Worm (Caenorhabditis elegans) whole organism, L4 larva: ENCODE results near the gene Y11D7A.9.
"Not testable (repeated sequence)": the region's sequence is repeated elsewhere in the genome, so short reads cannot be mapped to it uniquely, and the experiment has no call there.

ENCODE experiments used
- F10B5.3 ChIP-seq: sonication (generic microtip); optimal IDR thresholded peaks from 2 replicates; lab custom pipeline; 2016; ENCODE audit warnings: mild to moderate bottlenecking, missing genetic modification characterization, missing compliant biosample characterization
- F37D6.2 ChIP-seq: sonication (generic microtip); optimal IDR thresholded peaks from 2 replicates; lab custom pipeline; 2016; ENCODE audit warnings: mild to moderate bottlenecking, missing genetic modification characterization, missing compliant biosample characterization
- F44E2.7 ChIP-seq: fragments of 200-800 bp; sonication (Bioruptor generic); IDR thresholded peaks from 2 replicates; pipeline ENCODE4 v2.1.2; 2022; ENCODE audit warnings: missing genetic modification characterization, missing compliant biosample characterization
- Y5F2A.4 ChIP-seq: fragments of 200-800 bp; sonication (Bioruptor generic); optimal IDR thresholded peaks from 2 replicates; lab custom pipeline; 2018; ENCODE audit warnings: mild to moderate bottlenecking, missing genetic modification characterization, missing compliant biosample characterization
- Y75B8A.6 ChIP-seq: fragments of 200-800 bp; sonication (Bioruptor generic); IDR thresholded peaks from 2 replicates; pipeline ENCODE4 v1.3.6; 2022; ENCODE audit warnings: missing genetic modification reagents, missing genetic modification characterization, missing compliant biosample characterization
- aha-1 ChIP-seq: fragments of 150-350 bp; peaks from one replicate; lab custom pipeline; 2014; ENCODE audit warnings: missing biosample characterization, missing genetic modification characterization
- aly-2 ChIP-seq: sonication (generic microtip); optimal IDR thresholded peaks from 2 replicates; lab custom pipeline; 2018; ENCODE audit warnings: missing biosample characterization, missing genetic modification characterization
- ama-1 ChIP-seq: fragments of 150-350 bp; optimal IDR thresholded peaks from 2 replicates; lab custom pipeline; 2014; ENCODE audit warnings: inconsistent platforms, mixed read lengths
- arid-1 ChIP-seq: fragments of 200-800 bp; sonication (Bioruptor generic); conservative IDR thresholded peaks from 2 replicates; pipeline ENCODE4 v1.3.6; 2022; ENCODE audit warnings: missing genetic modification reagents, missing genetic modification characterization, missing compliant biosample characterization
- ceh-62 ChIP-seq: sonication (generic microtip); optimal IDR thresholded peaks from 2 replicates; lab custom pipeline; 2017; ENCODE audit warnings: missing biosample characterization, missing genetic modification characterization
- ces-1 ChIP-seq: fragments of 150-350 bp; sonication (generic microtip); optimal IDR thresholded peaks from 4 replicates; lab custom pipeline; 2014; ENCODE audit warnings: missing biosample characterization, missing genetic modification reagents, missing genetic modification characterization
- dmd-9 ChIP-seq: fragments of 200-800 bp; sonication (Bioruptor generic); IDR thresholded peaks from 2 replicates; pipeline ENCODE4 v1.3.6; 2022; ENCODE audit warnings: missing genetic modification reagents, missing genetic modification characterization, missing compliant biosample characterization
- dpl-1 ChIP-seq: fragments of 150-350 bp; optimal IDR thresholded peaks from 2 replicates; lab custom pipeline; 2014; ENCODE audit warnings: missing biosample characterization, missing genetic modification reagents, missing genetic modification characterization
- duxl-1 ChIP-seq: sonication (generic microtip); optimal IDR thresholded peaks from 2 replicates; lab custom pipeline; 2016; ENCODE audit warnings: mild to moderate bottlenecking, missing genetic modification characterization, moderate library complexity, missing compliant biosample characterization; ENCODE audit not compliant: poor library complexity
- hlh-11 ChIP-seq: fragments of 200-800 bp; sonication (Bioruptor generic); optimal IDR thresholded peaks from 2 replicates; lab custom pipeline; 2018; ENCODE audit warnings: mild to moderate bottlenecking, missing genetic modification characterization, missing compliant biosample characterization
- hlh-30 ChIP-seq: sonication (generic microtip); optimal IDR thresholded peaks from 2 replicates; lab custom pipeline; 2017; ENCODE audit warnings: antibody characterized with exemption, mild to moderate bottlenecking, missing genetic modification characterization, missing compliant biosample characterization; ENCODE audit not compliant: insufficient read depth
- lin-29 ChIP-seq: fragments of 200-800 bp; sonication (Bioruptor generic); IDR thresholded peaks from 2 replicates; pipeline ENCODE4 v1.3.6; 2022; ENCODE audit warnings: missing genetic modification reagents, missing genetic modification characterization, missing compliant biosample characterization
- lir-3 ChIP-seq: sonication (generic microtip); optimal IDR thresholded peaks from 2 replicates; lab custom pipeline; 2016; ENCODE audit warnings: mild to moderate bottlenecking, missing genetic modification characterization, missing compliant biosample characterization
- madf-5 ChIP-seq, 2 experiments: fragments of 200-800 bp; sonication (Bioruptor generic); IDR thresholded peaks; 2 replicates each; pipeline ENCODE4 v1.3.6; 2022; ENCODE audit warnings: missing compliant biosample characterization in 2 of 2, missing genetic modification characterization in 2 of 2
- mxl-2 ChIP-seq: fragments of 200-800 bp; sonication (Bioruptor generic); conservative IDR thresholded peaks from 2 replicates; pipeline ENCODE4 v1.3.6; 2022; ENCODE audit warnings: missing genetic modification reagents, missing genetic modification characterization, missing compliant biosample characterization
- nhr-11 ChIP-seq: fragments of 150-350 bp; optimal IDR thresholded peaks from 2 replicates; lab custom pipeline; 2014; ENCODE audit warnings: missing biosample characterization, missing genetic modification characterization
- nhr-25 ChIP-seq: sonication (generic microtip); optimal IDR thresholded peaks from 2 replicates; lab custom pipeline; 2017; ENCODE audit warnings: missing genetic modification characterization, mild to moderate bottlenecking, missing compliant biosample characterization, antibody characterized with exemption, moderate library complexity, borderline replicate concordance; ENCODE audit not compliant: insufficient read depth
- pha-4 ChIP-seq, 2 experiments: fragments of 150-350 bp in 1 of 2; fragments of 200-800 bp in 1 of 2; sonication (Bioruptor generic) in 1 of 2; IDR thresholded peaks in 1 of 2; optimal IDR thresholded peaks in 1 of 2; 2 replicates each; pipeline versions ENCODE4 v1.3.6 to Lab custom; 2014 to 2022; ENCODE audit warnings: missing genetic modification characterization in 2 of 2, missing genetic modification reagents in 2 of 2, missing biosample characterization in 1 of 2, missing compliant biosample characterization in 1 of 2
- pqm-1 ChIP-seq: sonication (generic microtip); optimal IDR thresholded peaks from 2 replicates; lab custom pipeline; 2017; ENCODE audit warnings: missing biosample characterization, missing genetic modification characterization
- rbr-2 ChIP-seq: sonication (generic microtip); optimal IDR thresholded peaks from 2 replicates; lab custom pipeline; 2016; ENCODE audit warnings: missing genotype, missing genetic modification characterization, missing compliant biosample characterization
- sdz-12 ChIP-seq: fragments of 200-800 bp; sonication (Bioruptor generic); optimal IDR thresholded peaks from 2 replicates; lab custom pipeline; 2018; ENCODE audit warnings: mild to moderate bottlenecking, missing genetic modification characterization, missing compliant biosample characterization
- snpc-1.2 ChIP-seq: fragments of 200-800 bp; sonication (Bioruptor generic); IDR thresholded peaks from 2 replicates; pipeline ENCODE4 v1.3.6; 2022; ENCODE audit warnings: missing genetic modification reagents, missing genetic modification characterization, missing compliant biosample characterization
- snpc-4 ChIP-seq: fragments of 150-350 bp; optimal IDR thresholded peaks from 2 replicates; lab custom pipeline; 2014; ENCODE audit warnings: missing biosample characterization, missing genetic modification characterization
- spr-1 ChIP-seq: sonication (generic microtip); optimal IDR thresholded peaks from 2 replicates; lab custom pipeline; 2016; ENCODE audit warnings: mild to moderate bottlenecking, missing genetic modification characterization, missing compliant biosample characterization
- unc-62 ChIP-seq, 3 experiments: fragments of 150-350 bp in 1 of 3; sonication (generic microtip); optimal IDR thresholded peaks in 2 of 3; peaks in 1 of 3; 1 replicate in 1 of 3; 2 replicates in 2 of 3; lab custom pipeline; 2014 to 2017; ENCODE audit warnings: missing biosample characterization in 3 of 3, missing genetic modification characterization in 3 of 3, missing genetic modification reagents in 3 of 3, missing genotype in 1 of 3
- zfp-3 ChIP-seq: fragments of 200-800 bp; sonication (Bioruptor generic); conservative IDR thresholded peaks from 2 replicates; pipeline ENCODE4 v1.3.6; 2022; ENCODE audit warnings: missing genetic modification reagents, missing genetic modification characterization, missing compliant biosample characterization
- ztf-7 ChIP-seq: fragments of 150-350 bp; optimal IDR thresholded peaks from 2 replicates; lab custom pipeline; 2014; ENCODE audit warnings: missing biosample characterization, missing genetic modification characterization

Gene Y11D7A.9

ce11 chrIV:9299145-9299544 is 43.2 kb upstream of the Y11D7A.9 start, which contains the start of gene F49C12.2:
Gene F49C12.2, minus strand, starts transcription at chrIV:9299245.
- TF ChIP-seq arid-1 (GFP tag; lab: Robert Waterston, UW) (no peak), Y5F2A.4 (no peak), F37D6.2 (tag; lab: Kevin White, UChicago) (no peak), lir-3 (tag; lab: Kevin White, UChicago) (no peak), aha-1 (no peak), pqm-1 (no peak), ama-1 (no peak), dmd-9 (no peak)

- TF ChIP-seq F44E2.7 (no peak), aha-1 (peak; percentile 51), madf-5 (GFP tag; IDR thresholded peaks at IDR 0.05; lab: Robert Waterston, UW) (no peak), Y5F2A.4 (no peak), unc-62 (GFP tag; optimal IDR thresholded peaks at IDR 0.05 in 1 of 2; lab: Kevin White, UChicago) (peak in 1 of 2 experiments; percentile 65), unc-62 (tag; optimal IDR thresholded peaks at IDR 0.05; lab: Kevin White, UChicago) (no peak)
Measured at ce11 chrIV:9296285-9296684, 40.4 kb upstream of the Y11D7A.9 start, which contains the start of gene F49C12.1. Gene F49C12.1, minus strand, starts transcription at chrIV:9296354.

- not testable (repeated sequence) for TF ChIP-seq mxl-2; hlh-11 (tag; lab: Kevin White, UChicago); pha-4 (GFP tag; IDR thresholded peaks at IDR 0.05; lab: Robert Waterston, UW); pha-4 (tag; optimal IDR thresholded peaks at IDR 0.05; lab: Kevin White, UChicago)
Measured at ce11 chrIV:9293825-9294224, 37.9 kb upstream of the Y11D7A.9 start, which contains the start of gene nhr-264. Gene nhr-264, minus strand, starts transcription at chrIV:9293925.

- TF ChIP-seq zfp-3 (GFP tag; lab: Robert Waterston, UW) (no peak), ceh-62 (no peak), rbr-2 (tag; lab: Kevin White, UChicago) (no peak)
Measured at ce11 chrIV:9289635-9290034, 33.7 kb upstream of the Y11D7A.9 start.

DNA sequence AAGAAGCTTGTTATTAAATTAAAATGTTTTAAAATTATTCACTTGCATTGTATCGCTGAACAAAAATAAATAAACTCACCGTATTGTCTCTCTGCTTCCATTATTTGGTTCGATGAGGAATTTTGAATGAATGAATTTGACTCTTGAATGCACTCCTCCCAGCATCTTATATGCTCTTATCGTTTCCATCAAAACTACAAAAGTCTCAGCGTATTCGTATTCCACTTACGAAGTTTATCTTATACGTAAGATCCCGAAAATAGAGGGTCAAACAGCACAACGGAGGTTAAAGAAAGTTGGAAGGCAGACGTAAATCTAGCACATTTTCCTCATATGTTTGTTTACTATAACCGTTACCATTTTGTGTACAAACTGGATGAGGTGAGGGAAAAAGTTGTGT is 30.4 kb upstream of the Y11D7A.9 start, which contains the start of gene nhr-267:
nhr-267 (minus strand) TSS at position 101 of the 400 bp plus-strand sequence.
- TF ChIP-seq dpl-1 (GFP tag; lab: Kevin White, UChicago); unc-62 (GFP tag; optimal IDR thresholded peaks at IDR 0.05 in 1 of 2; lab: Kevin White, UChicago); unc-62 (tag; optimal IDR thresholded peaks at IDR 0.05; lab: Kevin White, UChicago); F10B5.3 (tag; lab: Kevin White, UChicago): not testable (repeated sequence)

DNA sequence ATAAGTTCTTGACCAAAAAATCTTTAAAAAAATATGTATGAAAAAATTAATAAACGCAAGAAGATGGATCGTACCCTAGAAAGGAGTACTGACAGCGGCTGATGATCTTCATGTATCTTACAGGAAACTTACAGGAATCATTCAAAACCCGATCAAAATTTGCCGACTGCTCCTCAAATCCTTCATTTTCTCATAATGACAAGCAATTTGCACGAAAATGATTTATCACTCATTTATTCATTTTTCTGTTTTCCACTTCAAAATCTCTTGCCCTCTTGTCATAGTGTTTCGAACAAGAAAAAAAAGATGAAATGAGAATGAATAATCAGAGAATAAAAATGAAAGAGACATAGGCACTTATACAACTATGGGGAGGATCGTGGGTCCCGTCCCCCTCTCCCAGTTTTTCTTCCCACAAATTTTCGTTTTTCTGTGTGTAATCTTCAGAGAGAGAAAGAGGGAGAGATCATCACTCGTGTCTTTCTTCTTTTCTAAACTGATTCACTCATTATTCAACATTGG is 18.2 kb upstream of the Y11D7A.9 start, which contains the start of gene nmy-3:
nmy-3 (plus strand) TSS at position 472 of the 522 bp plus-strand sequence.
- no peak for TF ChIP-seq ztf-7 (tag; lab: Kevin White, UChicago)
- TF ChIP-seq hlh-30 = no peak
- TF ChIP-seq sdz-12 (GFP tag; lab: Kevin White, UChicago) = no peak
- no peak for TF ChIP-seq snpc-1.2
- TF ChIP-seq spr-1 (tag; lab: Kevin White, UChicago) = no peak
- peak in 1 of 2 experiments; percentile 91 for TF ChIP-seq unc-62 (GFP tag; optimal IDR thresholded peaks at IDR 0.05 in 1 of 2; lab: Kevin White, UChicago)
- TF ChIP-seq unc-62 (tag; optimal IDR thresholded peaks at IDR 0.05; lab: Kevin White, UChicago) = no peak
- no peak for TF ChIP-seq madf-5 (GFP tag; IDR thresholded peaks at IDR 0.05; lab: Robert Waterston, UW)
- TF ChIP-seq aly-2 (tag; lab: Kevin White, UChicago) = no peak
- TF ChIP-seq nhr-25 (tag; lab: Kevin White, UChicago) = no peak

ce11 chrIV:9269796-9270195 is 13.9 kb upstream of the Y11D7A.9 start, which contains the start of gene flh-3:
Gene flh-3, plus strand, starts transcription at chrIV:9270096.
- TF ChIP-seq nhr-11 (tag; lab: Kevin White, UChicago) = no peak
- no peak for TF ChIP-seq ces-1
- no peak for TF ChIP-seq lin-29 (GFP tag; lab: Robert Waterston, UW)
- TF ChIP-seq Y75B8A.6 (GFP tag; lab: Robert Waterston, UW) = no peak
- no peak for TF ChIP-seq snpc-4 (tag; lab: Kevin White, UChicago)
- TF ChIP-seq duxl-1 = no peak
